Worm (Caenorhabditis elegans) whole organism, midembryonic: Measurements from ENCODE around the gene K08D8.7.

Source experiments
- T22C8.4 ChIP-seq: fragments of 200-800 bp; sonication (Bioruptor generic); IDR thresholded peaks from 2 replicates; pipeline ENCODE4 v1.3.6; 2022; ENCODE audit warnings: missing genetic modification characterization, missing compliant biosample characterization
- cog-1 ChIP-seq: sonication (generic microtip); optimal IDR thresholded peaks from 2 replicates; lab custom pipeline; 2016; ENCODE audit warnings: missing genetic modification characterization, missing compliant biosample characterization
- flt-1 ChIP-seq: fragments of 200-800 bp; sonication (Bioruptor generic); IDR thresholded peaks from 2 replicates; pipeline ENCODE4 v1.3.6; 2022; ENCODE audit warnings: missing genetic modification characterization, missing compliant biosample characterization
- klf-2 ChIP-seq: fragments of 200-800 bp; sonication (Bioruptor generic); conservative IDR thresholded peaks from 2 replicates; pipeline ENCODE4 v1.3.6; 2022; ENCODE audit warnings: missing genetic modification reagents, missing genetic modification characterization, missing compliant biosample characterization
- med-1 ChIP-seq: sonication (generic microtip); optimal IDR thresholded peaks from 2 replicates; lab custom pipeline; 2017; ENCODE audit warnings: missing genetic modification characterization, mild to moderate bottlenecking, missing compliant biosample characterization, antibody characterized with exemption, missing genetic modification reagents; ENCODE audit not compliant: insufficient read depth
- ref-1 ChIP-seq: fragments of 200-800 bp; sonication (Bioruptor generic); conservative IDR thresholded peaks from 2 replicates; pipeline ENCODE4 v1.3.6; 2022; ENCODE audit warnings: missing genetic modification reagents, missing genetic modification characterization, missing compliant biosample characterization
- tab-1 ChIP-seq: fragments of 200-800 bp; sonication (Bioruptor generic); IDR thresholded peaks from 2 replicates; pipeline ENCODE4 v1.3.6; 2022; ENCODE audit warnings: missing genetic modification characterization, missing compliant biosample characterization
- ztf-23 ChIP-seq: fragments of 200-800 bp; sonication (Bioruptor generic); IDR thresholded peaks from 2 replicates; pipeline ENCODE4 v1.3.6; 2022; ENCODE audit warnings: missing genetic modification reagents, missing genetic modification characterization, missing compliant biosample characterization
- ztf-29 ChIP-seq: fragments of 200-800 bp; sonication (Bioruptor generic); IDR thresholded peaks from 2 replicates; pipeline ENCODE4 v1.3.6; 2022; ENCODE audit warnings: missing genetic modification reagents, missing genetic modification characterization, missing compliant biosample characterization

Gene K08D8.7

ce11 chrIV:12896371-12896882, at the start of gene K08D8.7:
Gene K08D8.7 (plus strand): TSS chrIV:12896832.
- TF ChIP-seq cog-1 (tag; lab: Kevin White, UChicago) (no peak), ztf-23 (GFP tag; lab: Robert Waterston, UW) (no peak), ztf-29 (GFP tag; lab: Robert Waterston, UW) (no peak), T22C8.4 (GFP tag; lab: Robert Waterston, UW) (no peak), med-1 (GFP tag; lab: Kevin White, UChicago) (no peak), klf-2 (GFP tag; lab: Robert Waterston, UW) (no peak), ref-1 (no peak), tab-1 (GFP tag; lab: Robert Waterston, UW) (no peak), flt-1 (GFP tag; lab: Robert Waterston, UW) (no peak)

- TF ChIP-seq ztf-23 (GFP tag; lab: Robert Waterston, UW) (no peak), ztf-29 (GFP tag; lab: Robert Waterston, UW) (no peak), ref-1 (no peak), tab-1 (GFP tag; lab: Robert Waterston, UW) (no peak), T22C8.4 (GFP tag; lab: Robert Waterston, UW) (no peak), med-1 (GFP tag; lab: Kevin White, UChicago) (no peak), klf-2 (GFP tag; lab: Robert Waterston, UW) (no peak), cog-1 (tag; lab: Kevin White, UChicago) (no peak), flt-1 (GFP tag; lab: Robert Waterston, UW) (no peak)
Observed at ce11 chrIV:12849030-12849560, 47.5 kb upstream of the K08D8.7 start, which contains the start of gene srf-3. Gene srf-3 (plus strand): TSS chrIV:12849510.

ce11 chrIV:12854372-12855114, 42.1 kb upstream of the K08D8.7 start:
- TF ChIP-seq ztf-29 (GFP tag; lab: Robert Waterston, UW) (no peak), klf-2 (GFP tag; lab: Robert Waterston, UW) (no peak), med-1 (GFP tag; lab: Kevin White, UChicago) (no peak), cog-1 (tag; lab: Kevin White, UChicago) (no peak), ztf-23 (GFP tag; lab: Robert Waterston, UW) (no peak), tab-1 (GFP tag; lab: Robert Waterston, UW) (no peak), flt-1 (GFP tag; lab: Robert Waterston, UW) (no peak), ref-1 (no peak), T22C8.4 (GFP tag; lab: Robert Waterston, UW) (no peak)

DNA sequence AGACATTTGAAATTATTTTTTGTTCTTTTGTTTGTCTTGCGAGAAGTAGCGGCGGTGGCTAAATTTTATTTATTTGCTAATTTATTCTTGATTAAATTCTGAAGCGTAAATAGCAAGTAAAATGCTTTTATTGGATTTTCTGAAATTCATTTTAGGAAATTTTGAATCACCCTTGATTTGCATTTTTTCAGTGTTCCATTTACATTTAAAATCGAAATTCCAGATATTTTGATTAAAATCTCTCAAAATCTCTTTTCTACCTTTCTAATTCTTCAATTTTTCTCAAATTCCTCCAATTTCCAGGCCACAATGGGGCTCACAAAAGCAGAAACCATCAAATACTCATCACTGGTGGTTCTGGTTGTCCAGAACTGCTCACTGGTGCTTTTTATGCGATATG, 41.4 kb upstream of the K08D8.7 start, which contains the start of gene nstp-5:
nstp-5 (plus strand) TSS at position 301 of the 400 bp plus-strand sequence.
- no peak for TF ChIP-seq ref-1
- no peak for TF ChIP-seq ztf-23 (GFP tag; lab: Robert Waterston, UW)
- TF ChIP-seq klf-2 (GFP tag; lab: Robert Waterston, UW) = no peak
- no peak for TF ChIP-seq ztf-29 (GFP tag; lab: Robert Waterston, UW)
- TF ChIP-seq flt-1 (GFP tag; lab: Robert Waterston, UW) = no peak
- TF ChIP-seq cog-1 (tag; lab: Kevin White, UChicago) = no peak
- no peak for TF ChIP-seq med-1 (GFP tag; lab: Kevin White, UChicago)
- TF ChIP-seq tab-1 (GFP tag; lab: Robert Waterston, UW) = no peak
- no peak for TF ChIP-seq T22C8.4 (GFP tag; lab: Robert Waterston, UW)

DNA sequence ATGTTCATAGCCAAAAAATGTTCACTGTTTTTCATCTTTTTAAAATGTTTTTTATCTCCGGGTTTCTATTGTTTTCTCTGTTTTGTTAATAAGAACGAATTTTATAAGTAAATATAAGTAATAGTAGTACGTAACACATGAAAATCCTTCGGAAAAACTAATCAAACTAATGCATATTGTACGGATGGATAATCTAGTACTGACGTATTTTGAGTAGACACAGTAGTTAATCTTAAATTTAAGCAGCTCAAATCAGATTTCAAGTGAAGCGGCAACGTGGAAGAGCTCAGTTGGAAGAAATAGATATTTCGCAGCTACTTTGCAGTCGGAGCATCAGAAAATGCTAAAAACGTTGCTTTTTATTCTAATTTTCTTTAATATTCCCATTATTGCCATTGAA, 36.8 kb upstream of the K08D8.7 start, which contains the start of gene gcy-18:
gcy-18 (plus strand) TSS at position 301 of the 400 bp plus-strand sequence.
- TF ChIP-seq ztf-23 (GFP tag; lab: Robert Waterston, UW) = no peak
- no peak for TF ChIP-seq klf-2 (GFP tag; lab: Robert Waterston, UW)
- TF ChIP-seq ref-1 = no peak
- no peak for TF ChIP-seq cog-1 (tag; lab: Kevin White, UChicago)
- no peak for TF ChIP-seq T22C8.4 (GFP tag; lab: Robert Waterston, UW)
- TF ChIP-seq flt-1 (GFP tag; lab: Robert Waterston, UW) = no peak
- no peak for TF ChIP-seq tab-1 (GFP tag; lab: Robert Waterston, UW)
- no peak for TF ChIP-seq ztf-29 (GFP tag; lab: Robert Waterston, UW)
- no peak for TF ChIP-seq med-1 (GFP tag; lab: Kevin White, UChicago)

ce11 chrIV:12865884-12866283, 30.7 kb upstream of the K08D8.7 start, which contains the start of gene clec-186:
Gene clec-186 (plus strand): TSS chrIV:12866109.
- TF ChIP-seq med-1 (GFP tag; lab: Kevin White, UChicago) (no peak), T22C8.4 (GFP tag; lab: Robert Waterston, UW) (no peak), ztf-29 (GFP tag; lab: Robert Waterston, UW) (no peak), cog-1 (tag; lab: Kevin White, UChicago) (no peak), ztf-23 (GFP tag; lab: Robert Waterston, UW) (no peak), ref-1 (no peak), flt-1 (GFP tag; lab: Robert Waterston, UW) (no peak), tab-1 (GFP tag; lab: Robert Waterston, UW) (no peak), klf-2 (GFP tag; lab: Robert Waterston, UW) (no peak)

DNA sequence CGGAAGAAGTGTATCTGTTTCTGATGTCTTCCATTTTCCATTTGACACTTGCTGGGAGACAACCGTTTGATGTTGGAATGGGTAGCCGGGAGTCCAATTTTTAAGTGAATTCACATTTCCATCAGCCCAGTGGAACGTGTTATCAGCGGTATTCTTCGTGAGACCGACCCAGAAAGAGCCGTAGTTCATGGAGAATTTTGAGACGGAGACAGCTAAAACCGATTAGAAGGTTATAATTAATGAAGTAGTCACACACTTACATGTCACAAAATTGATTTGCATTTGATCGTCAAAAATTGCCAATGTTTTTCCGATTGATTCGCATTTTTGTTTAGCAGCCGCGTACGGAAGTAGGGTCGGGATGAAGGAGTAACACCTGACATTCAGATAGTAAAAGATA, 27.2 kb upstream of the K08D8.7 start:
- TF ChIP-seq med-1 (GFP tag; lab: Kevin White, UChicago) = no peak
- no peak for TF ChIP-seq klf-2 (GFP tag; lab: Robert Waterston, UW)
- TF ChIP-seq ref-1 = no peak
- TF ChIP-seq T22C8.4 (GFP tag; lab: Robert Waterston, UW) = no peak
- no peak for TF ChIP-seq flt-1 (GFP tag; lab: Robert Waterston, UW)
- no peak for TF ChIP-seq tab-1 (GFP tag; lab: Robert Waterston, UW)
- no peak for TF ChIP-seq ztf-23 (GFP tag; lab: Robert Waterston, UW)
- no peak for TF ChIP-seq cog-1 (tag; lab: Kevin White, UChicago)
- TF ChIP-seq ztf-29 (GFP tag; lab: Robert Waterston, UW) = no peak

- TF ChIP-seq med-1 (GFP tag; lab: Kevin White, UChicago) (no peak), ztf-23 (GFP tag; lab: Robert Waterston, UW) (no peak), T22C8.4 (GFP tag; lab: Robert Waterston, UW) (no peak)
Observed at ce11 chrIV:12869812-12870211, 26.8 kb upstream of the K08D8.7 start.
